Fruit fly (Drosophila melanogaster) whole organism, embryonic: Measurements from ENCODE around the gene CG46439.
A peak's percentile ranks its signal among the peaks of the same experiment; 100 is the strongest.

Experiments used
- B-H1 ChIP-seq: fragments of 200-800 bp; sonication (Bioruptor generic); IDR thresholded peaks from 3 replicates; pipeline ENCODE4 v1.3.6; 2022; ENCODE audit warnings: missing biosample characterization, missing genetic modification characterization
- CG11723 ChIP-seq: fragments of 200-800 bp; sonication (Bioruptor generic); optimal IDR thresholded peaks from 2 replicates; lab custom pipeline; 2017; ENCODE audit warnings: missing biosample characterization, mild to moderate bottlenecking, missing genetic modification characterization
- CG12299 ChIP-seq: fragments of 200-800 bp; sonication (Bioruptor generic); optimal IDR thresholded peaks from 2 replicates; lab custom pipeline; 2018; ENCODE audit warnings: missing biosample characterization, mild to moderate bottlenecking, missing genetic modification characterization
- CG13775 ChIP-seq: fragments of 200-800 bp; sonication (Bioruptor generic); optimal IDR thresholded peaks from 3 replicates; lab custom pipeline; 2017; ENCODE audit warnings: missing biosample characterization, mild to moderate bottlenecking, missing genetic modification characterization
- CG15011 ChIP-seq: fragments of 200-800 bp; sonication (Bioruptor generic); optimal IDR thresholded peaks from 3 replicates; lab custom pipeline; 2018; ENCODE audit warnings: missing biosample characterization, mild to moderate bottlenecking, missing genetic modification characterization
- CG15269 ChIP-seq: fragments of 200-800 bp; sonication (Bioruptor generic); optimal IDR thresholded peaks from 2 replicates; lab custom pipeline; 2018; ENCODE audit warnings: missing biosample characterization, mild to moderate bottlenecking, missing genetic modification characterization, moderate library complexity
- CG1602 ChIP-seq: fragments of 200-800 bp; sonication (Bioruptor generic); optimal IDR thresholded peaks from 3 replicates; lab custom pipeline; 2016; ENCODE audit warnings: missing biosample characterization, missing genetic modification characterization
- CG17385 ChIP-seq: fragments of 200-800 bp; sonication (Bioruptor generic); optimal IDR thresholded peaks from 3 replicates; lab custom pipeline; 2018; ENCODE audit warnings: missing biosample characterization, mild to moderate bottlenecking, missing genetic modification characterization
- CG17568 ChIP-seq: fragments of 200-800 bp; sonication (Bioruptor generic); optimal IDR thresholded peaks from 2 replicates; lab custom pipeline; 2018; ENCODE audit warnings: missing biosample characterization, mild to moderate bottlenecking, missing genetic modification characterization, moderate library complexity
- CG18476 ChIP-seq: fragments of 200-800 bp; sonication (Bioruptor generic); optimal IDR thresholded peaks from 2 replicates; lab custom pipeline; 2016; ENCODE audit warnings: missing biosample characterization, mild to moderate bottlenecking, missing genetic modification characterization
- CG2202 ChIP-seq: fragments of 200-800 bp; sonication (Bioruptor generic); optimal IDR thresholded peaks from 2 replicates; lab custom pipeline; 2018; ENCODE audit warnings: missing biosample characterization, mild to moderate bottlenecking, missing genetic modification characterization
- CG34224 ChIP-seq: fragments of 200-800 bp; sonication (Bioruptor generic); IDR thresholded peaks from 3 replicates; pipeline ENCODE4 v1.3.6; 2022; ENCODE audit warnings: missing biosample characterization, missing genetic modification characterization; ENCODE audit not compliant: partially characterized antibody
- CG4282 ChIP-seq: fragments of 200-800 bp; sonication (Bioruptor generic); optimal IDR thresholded peaks from 2 replicates; lab custom pipeline; 2016; ENCODE audit warnings: missing biosample characterization, missing genetic modification characterization
- CG4404 ChIP-seq: fragments of 200-800 bp; sonication (Bioruptor generic); IDR thresholded peaks from 2 replicates; pipeline ENCODE4 v1.3.6; 2022; ENCODE audit warnings: missing biosample characterization, missing genetic modification characterization
- CG4854 ChIP-seq: fragments of 200-800 bp; sonication (Bioruptor generic); optimal IDR thresholded peaks from 2 replicates; lab custom pipeline; 2016; ENCODE audit warnings: missing biosample characterization, missing genetic modification characterization, inconsistent platforms
- CG7372 ChIP-seq: fragments of 200-800 bp; sonication (Bioruptor generic); IDR thresholded peaks from 2 replicates; pipeline ENCODE4 v1.3.6; 2022; ENCODE audit warnings: missing biosample characterization, missing genetic modification characterization
- CG7556 ChIP-seq: fragments of 200-800 bp; sonication (Bioruptor generic); optimal IDR thresholded peaks from 2 replicates; lab custom pipeline; 2017; ENCODE audit warnings: missing biosample characterization, mild to moderate bottlenecking, missing genetic modification characterization
- CG7786 ChIP-seq: fragments of 200-800 bp; sonication (Bioruptor generic); optimal IDR thresholded peaks from 2 replicates; lab custom pipeline; 2016; ENCODE audit warnings: missing biosample characterization, missing genetic modification characterization
- CG8924 ChIP-seq: fragments of 200-800 bp; optimal IDR thresholded peaks from 3 replicates; lab custom pipeline; 2019; ENCODE audit warnings: missing biosample characterization, mild to moderate bottlenecking, missing genetic modification characterization, moderate library complexity
- CG9727 ChIP-seq: fragments of 200-800 bp; sonication (Bioruptor generic); optimal IDR thresholded peaks from 3 replicates; lab custom pipeline; 2017; ENCODE audit warnings: missing biosample characterization, mild to moderate bottlenecking, missing genetic modification characterization
- D19A ChIP-seq: fragments of 200-800 bp; optimal IDR thresholded peaks from 3 replicates; lab custom pipeline; 2019; ENCODE audit warnings: missing biosample characterization, mild to moderate bottlenecking, missing genetic modification characterization, moderate library complexity
- Dad ChIP-seq: fragments of 200-800 bp; sonication (Bioruptor generic); optimal IDR thresholded peaks from 3 replicates; lab custom pipeline; 2016; ENCODE audit warnings: missing biosample characterization, missing genetic modification characterization
- Hr3 ChIP-seq: fragments of 200-800 bp; sonication (Bioruptor generic); optimal IDR thresholded peaks from 3 replicates; lab custom pipeline; 2016; ENCODE audit warnings: missing biosample characterization, missing genetic modification characterization
- Hsf ChIP-seq: fragments of 200-800 bp; sonication (Bioruptor generic); optimal IDR thresholded peaks from 3 replicates; lab custom pipeline; 2016; ENCODE audit warnings: missing biosample characterization, missing genetic modification characterization
- Max ChIP-seq: fragments of 200-800 bp; sonication (Bioruptor generic); optimal IDR thresholded peaks from 2 replicates; lab custom pipeline; 2016; ENCODE audit warnings: missing biosample characterization, mild to moderate bottlenecking, missing genetic modification characterization
- Myb ChIP-seq: fragments of 200-800 bp; sonication (Bioruptor generic); optimal IDR thresholded peaks from 2 replicates; lab custom pipeline; 2016; ENCODE audit warnings: missing biosample characterization, missing genetic modification characterization
- ase ChIP-seq: fragments of 200-800 bp; sonication (Bioruptor generic); IDR thresholded peaks from 3 replicates; pipeline ENCODE4 v1.3.6; 2022; ENCODE audit warnings: missing biosample characterization, missing genetic modification characterization
- bowl ChIP-seq: fragments of 200-800 bp; sonication (Bioruptor generic); IDR thresholded peaks from 2 replicates; pipeline ENCODE4 v1.3.6; 2022; ENCODE audit warnings: missing biosample characterization, missing genetic modification characterization
- bsh ChIP-seq, 2 experiments: fragments of 200-800 bp; sonication (Bioruptor generic); optimal IDR thresholded peaks; 2 replicates each; lab custom pipeline; 2017 to 2018; ENCODE audit warnings: mild to moderate bottlenecking in 2 of 2, missing biosample characterization in 2 of 2, missing genetic modification characterization in 2 of 2, moderate library complexity in 1 of 2
- chm ChIP-seq: fragments of 200-800 bp; sonication (Bioruptor generic); IDR thresholded peaks from 2 replicates; pipeline ENCODE4 v1.3.6; 2022; ENCODE audit warnings: missing biosample characterization, missing genetic modification characterization
- corto ChIP-seq: fragments of 200-800 bp; sonication (Bioruptor generic); optimal IDR thresholded peaks from 2 replicates; lab custom pipeline; 2016; ENCODE audit warnings: missing biosample characterization, mild to moderate bottlenecking, missing genetic modification characterization, moderate library complexity
- croc ChIP-seq: fragments of 200-800 bp; sonication (Bioruptor generic); conservative IDR thresholded peaks from 3 replicates; pipeline ENCODE4 v1.3.6; 2022; ENCODE audit warnings: missing biosample characterization, missing genetic modification characterization
- danr ChIP-seq: fragments of 200-800 bp; sonication (Bioruptor generic); IDR thresholded peaks from 2 replicates; pipeline ENCODE4 v1.3.6; 2022; ENCODE audit warnings: missing biosample characterization, missing genetic modification characterization
- disco-r ChIP-seq: fragments of 200-800 bp; sonication (Bioruptor generic); optimal IDR thresholded peaks from 2 replicates; lab custom pipeline; 2016; ENCODE audit warnings: missing biosample characterization, missing genetic modification characterization
- ems ChIP-seq: fragments of 200-800 bp; sonication (Bioruptor generic); optimal IDR thresholded peaks from 3 replicates; lab custom pipeline; 2016; ENCODE audit warnings: missing biosample characterization, missing genetic modification characterization
- exex ChIP-seq: fragments of 200-800 bp; sonication (Bioruptor generic); optimal IDR thresholded peaks from 4 replicates; lab custom pipeline; 2018; ENCODE audit warnings: missing biosample characterization, mild to moderate bottlenecking, missing genetic modification characterization, moderate library complexity
- gsb ChIP-seq: fragments of 200-800 bp; sonication (Bioruptor generic); IDR thresholded peaks from 2 replicates; pipeline ENCODE4 v1.3.6; 2022; ENCODE audit warnings: missing biosample characterization, missing genetic modification characterization
- gt ChIP-seq: fragments of 200-800 bp; sonication (Bioruptor generic); IDR thresholded peaks from 2 replicates; pipeline ENCODE4 v1.3.6; 2022; ENCODE audit warnings: missing biosample characterization, missing genetic modification characterization
- hb ChIP-seq: fragments of 200-800 bp; sonication (Bioruptor generic); IDR thresholded peaks from 3 replicates; pipeline ENCODE4 v1.3.6; 2022; ENCODE audit warnings: missing biosample characterization, missing genetic modification characterization; ENCODE audit not compliant: partially characterized antibody
- kay ChIP-seq: fragments of 200-800 bp; sonication (Bioruptor generic); optimal IDR thresholded peaks from 2 replicates; lab custom pipeline; 2016; ENCODE audit warnings: missing biosample characterization, missing genetic modification characterization
- ken ChIP-seq: fragments of 200-800 bp; sonication (Bioruptor generic); IDR thresholded peaks from 3 replicates; pipeline ENCODE4 v1.3.6; 2022; ENCODE audit warnings: missing biosample characterization, missing genetic modification characterization
- kni ChIP-seq: fragments of 200-800 bp; sonication (Bioruptor generic); optimal IDR thresholded peaks from 3 replicates; lab custom pipeline; 2017; ENCODE audit warnings: mild to moderate bottlenecking, missing biosample characterization, missing genetic modification reagents, missing genetic modification characterization
- otp ChIP-seq: fragments of 200-800 bp; sonication (Bioruptor generic); IDR thresholded peaks from 3 replicates; pipeline ENCODE4, ENCODE4 v1.3.6; 2022; ENCODE audit warnings: missing biosample characterization, missing genetic modification characterization
- p53 ChIP-seq: fragments of 200-800 bp; sonication (Bioruptor generic); optimal IDR thresholded peaks from 2 replicates; lab custom pipeline; 2016; ENCODE audit warnings: missing biosample characterization, missing genetic modification characterization
- salm ChIP-seq: fragments of 200-800 bp; sonication (Bioruptor generic); optimal IDR thresholded peaks from 2 replicates; lab custom pipeline; 2018; ENCODE audit warnings: missing biosample characterization, mild to moderate bottlenecking, missing genetic modification characterization
- shn ChIP-seq: fragments of 200-800 bp; sonication (Bioruptor generic); optimal IDR thresholded peaks from 3 replicates; lab custom pipeline; 2016; ENCODE audit warnings: missing biosample characterization, missing genetic modification characterization
- sug ChIP-seq: fragments of 200-800 bp; optimal IDR thresholded peaks from 2 replicates; lab custom pipeline; 2019; ENCODE audit warnings: missing biosample characterization, mild to moderate bottlenecking, missing genetic modification characterization, moderate library complexity
- toy ChIP-seq: fragments of 200-800 bp; sonication (Bioruptor generic); IDR thresholded peaks from 2 replicates; pipeline ENCODE4 v1.3.6; 2022; ENCODE audit warnings: missing biosample characterization, missing genetic modification characterization
- zf30C ChIP-seq: fragments of 200-800 bp; sonication (Bioruptor generic); optimal IDR thresholded peaks from 3 replicates; lab custom pipeline; 2018; ENCODE audit warnings: missing biosample characterization, mild to moderate bottlenecking, missing genetic modification characterization
- zfh1 ChIP-seq: fragments of 200-800 bp; sonication (Bioruptor generic); IDR thresholded peaks from 3 replicates; pipeline ENCODE4 v1.3.6; 2022; ENCODE audit warnings: missing biosample characterization, missing genetic modification characterization

The CG46439 gene

DNA sequence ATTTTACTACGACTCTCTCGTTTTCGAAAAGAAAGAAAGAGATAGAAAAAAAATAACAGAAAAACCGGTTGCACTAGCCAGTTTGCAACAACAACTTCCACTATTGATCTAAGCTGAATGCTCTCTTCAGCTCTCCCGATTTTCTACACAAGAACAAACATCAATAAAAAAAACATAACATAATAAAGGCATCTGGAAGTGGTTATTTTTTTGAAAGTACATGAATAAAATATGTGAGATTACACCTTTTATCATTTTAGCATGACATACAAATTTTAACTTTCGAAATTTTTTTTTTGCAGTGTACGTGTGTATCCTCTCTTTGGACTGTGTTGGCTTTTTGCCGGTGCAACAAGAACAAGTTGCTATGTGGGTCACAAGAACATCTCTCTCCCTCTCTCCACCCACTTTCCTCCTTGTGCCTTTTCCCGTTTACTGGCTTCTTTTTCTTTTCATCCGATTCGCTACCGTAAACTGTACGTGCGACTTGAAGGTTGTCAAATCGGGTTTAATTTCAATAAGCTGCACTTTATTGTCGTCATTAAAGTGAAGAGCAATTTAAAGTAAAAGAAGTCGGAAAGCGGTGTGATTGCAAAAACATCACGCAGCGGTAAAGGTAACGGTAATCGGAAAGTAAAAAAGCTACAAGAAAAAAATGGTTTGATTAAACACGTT, 11.4 kb downstream of the CG46439 start (continued):
- TF ChIP-seq croc (GFP tag; lab: Robert Waterston, UW), result peak; percentile 94
- peak; percentile 91 for TF ChIP-seq kay
- peak; percentile 95 for TF ChIP-seq ase (GFP tag; lab: Robert Waterston, UW)
- TF ChIP-seq CG15269 (tag; lab: Kevin White, UChicago), result peak; percentile 97
- TF ChIP-seq CG4854 (GFP tag; lab: Kevin White, UChicago), result peak; percentile 92
- peak; percentile 41 for TF ChIP-seq kni (GFP tag; lab: Kevin White, UChicago)
- TF ChIP-seq gsb, result peak; percentile 82
- TF ChIP-seq bsh (GFP tag; optimal IDR thresholded peaks at IDR 0.05; lab: Kevin White, UChicago), result peak; percentile 97 to 99
- peak; percentile 91 for TF ChIP-seq CG4404 (GFP tag; lab: Robert Waterston, UW)
- TF ChIP-seq sug (tag; lab: Kevin White, UChicago), result peak; percentile 75
- TF ChIP-seq CG12299, result peak; percentile 94
- TF ChIP-seq CG17385 (GFP tag; lab: Kevin White, UChicago), result peak; percentile 95
- peak; percentile 96 for TF ChIP-seq Max (GFP tag; lab: Kevin White, UChicago)
- TF ChIP-seq CG4282 (GFP tag; lab: Kevin White, UChicago), result peak; percentile 90
- TF ChIP-seq CG7786, result peak; percentile 94
- peak; percentile 83 for TF ChIP-seq gt (GFP tag; lab: Robert Waterston, UW)
- peak; percentile 94 for TF ChIP-seq Hr3
- peak; percentile 84 for TF ChIP-seq p53 (GFP tag; lab: Kevin White, UChicago)
- TF ChIP-seq exex (tag; lab: Kevin White, UChicago), result peak; percentile 22
- TF ChIP-seq ems (GFP tag; lab: Kevin White, UChicago), result peak; percentile 92
- peak; percentile 93 for TF ChIP-seq bowl (GFP tag; lab: Robert Waterston, UW)
- TF ChIP-seq CG18476 (GFP tag; lab: Kevin White, UChicago), result peak; percentile 95
- TF ChIP-seq CG7372 (GFP tag; lab: Robert Waterston, UW), result peak; percentile 91
- TF ChIP-seq CG1602 (GFP tag; lab: Kevin White, UChicago), result peak; percentile 97
- TF ChIP-seq CG17568 (GFP tag; lab: Kevin White, UChicago), result peak; percentile 95
- peak; percentile 98 for TF ChIP-seq CG9727 (GFP tag; lab: Kevin White, UChicago)
- peak; percentile 81 for TF ChIP-seq Myb (GFP tag; lab: Kevin White, UChicago)
- TF ChIP-seq CG11723 (GFP tag; lab: Kevin White, UChicago), result peak; percentile 94
- TF ChIP-seq otp (GFP tag; lab: Robert Waterston, UW), result peak; percentile 97
- TF ChIP-seq salm (tag; lab: Kevin White, UChicago), result peak; percentile 96
- peak; percentile 98 for TF ChIP-seq zfh1
- peak; percentile 95 for TF ChIP-seq ken (GFP tag; lab: Robert Waterston, UW)
- peak; percentile 88 for TF ChIP-seq CG15011
- no peak for TF ChIP-seq CG34224
- TF ChIP-seq disco-r, result peak; percentile 92
- TF ChIP-seq B-H1 (GFP tag; lab: Robert Waterston, UW), result peak; percentile 95
- peak; percentile 97 for TF ChIP-seq CG8924 (tag; lab: Kevin White, UChicago)
- peak; percentile 99 for TF ChIP-seq chm (GFP tag; lab: Robert Waterston, UW)
- TF ChIP-seq Dad (GFP tag; lab: Kevin White, UChicago), result peak; percentile 96
- peak; percentile 97 for TF ChIP-seq Hsf (GFP tag; lab: Kevin White, UChicago)
- TF ChIP-seq shn (GFP tag; lab: Kevin White, UChicago), result peak; percentile 92
- peak; percentile 96 for TF ChIP-seq CG7556 (GFP tag; lab: Kevin White, UChicago)
- peak; percentile 95 for TF ChIP-seq D19A (tag; lab: Kevin White, UChicago)
- TF ChIP-seq CG2202 (tag; lab: Kevin White, UChicago), result peak; percentile 98
- peak; percentile 94 for TF ChIP-seq CG13775
- TF ChIP-seq toy (GFP tag; lab: Robert Waterston, UW), result peak; percentile 77
- peak; percentile 66 for TF ChIP-seq corto (GFP tag; lab: Kevin White, UChicago)
- peak; percentile 89 for TF ChIP-seq danr (GFP tag; lab: Robert Waterston, UW)
- peak; percentile 91 for TF ChIP-seq zf30C
- no peak for TF ChIP-seq hb (GFP tag; lab: Robert Waterston, UW)
